Worm (Caenorhabditis elegans): ENCODE results near the gene Y38C1AA.6.

The Y38C1AA.6 gene

ce11 chrIV:183519-183918, 20.9 kb downstream of the Y38C1AA.6 start:
- TF ChIP-seq nhr-28 (tag; optimal IDR thresholded peaks at IDR 0.05) (no peak), aha-1 (tag) (peak; percentile 59)

- TF ChIP-seq mdt-29 (GFP tag; IDR thresholded peaks at IDR 0.05) (no peak), unc-62 (GFP tag; optimal IDR thresholded peaks at IDR 0.05 in 1 of 2) (peak in 1 of 2 experiments; percentile 63), unc-62 (tag; optimal IDR thresholded peaks at IDR 0.05) (no peak)
Observed at ce11 chrIV:184184-184583, 21.6 kb downstream of the Y38C1AA.6 start, which contains the start of gene pnc-1. Gene pnc-1, plus strand, starts transcription at chrIV:184484.

ce11 chrIV:186110-186509, 23.5 kb downstream of the Y38C1AA.6 start:
- no peak for TF ChIP-seq hif-1 (tag; optimal IDR thresholded peaks at IDR 0.05)
- TF ChIP-seq nhr-11 (tag; optimal IDR thresholded peaks at IDR 0.05), result peak; percentile 31
- no peak for TF ChIP-seq T26A8.4 (GFP tag; IDR thresholded peaks at IDR 0.05)
- no peak for TF ChIP-seq ceh-44 (GFP tag; IDR thresholded peaks at IDR 0.05)
- no peak for TF ChIP-seq daf-19 (GFP tag; conservative IDR thresholded peaks at IDR 0.05)
- TF ChIP-seq aha-1 (tag), result peak; percentile 5
- peak; percentile 13 for TF ChIP-seq rbr-2 (tag; optimal IDR thresholded peaks at IDR 0.05)
- no peak for TF ChIP-seq madf-5 (GFP tag; IDR thresholded peaks at IDR 0.05)

- TF ChIP-seq hlh-11 (tag; optimal IDR thresholded peaks at IDR 0.05), result peak; percentile 57
- peak; percentile 67; the same call in 1 of the 2 replicates for TF ChIP-seq dmd-6 (GFP tag; IDR thresholded peaks at IDR 0.05)
- peak; percentile 52 for TF ChIP-seq php-3 (GFP tag; IDR thresholded peaks at IDR 0.05)
- peak; percentile 10 for TF ChIP-seq aha-1 (tag)
- no peak for TF ChIP-seq daf-16 (GFP tag; optimal IDR thresholded peaks at IDR 0.05)
- peak; percentile 23 for TF ChIP-seq daf-16 (tag; optimal IDR thresholded peaks at IDR 0.05)
- 0 out of 2 replicates have a peak, but pooled peaks have one; percentile 43 for TF ChIP-seq nhr-41 (GFP tag; IDR thresholded peaks at IDR 0.05)
- peak; percentile 3 for TF ChIP-seq dve-1 (tag; optimal IDR thresholded peaks at IDR 0.05; ENCODE audit: insufficient read depth)
- TF ChIP-seq unc-62 (GFP tag; optimal IDR thresholded peaks at IDR 0.05 in 1 of 2), result peak in 1 of 2 experiments; percentile 25
- no peak for TF ChIP-seq unc-62 (tag; optimal IDR thresholded peaks at IDR 0.05)
- peak; percentile 8 for TF ChIP-seq pqm-1 (tag; optimal IDR thresholded peaks at IDR 0.05)
- TF ChIP-seq ceh-44 (GFP tag; IDR thresholded peaks at IDR 0.05), result no peak
- TF ChIP-seq zfp-3 (GFP tag; conservative IDR thresholded peaks at IDR 0.05), result no peak
- TF ChIP-seq lin-15B (tag; optimal IDR thresholded peaks at IDR 0.05), result no peak
Observed at ce11 chrIV:187336-187735, 24.7 kb downstream of the Y38C1AA.6 start.

- TF ChIP-seq ZK546.5 (tag; optimal IDR thresholded peaks at IDR 0.05) (no peak), sdz-12 (GFP tag; optimal IDR thresholded peaks at IDR 0.05) (no peak), aly-2 (tag; optimal IDR thresholded peaks at IDR 0.05) (no peak), nhr-41 (GFP tag; IDR thresholded peaks at IDR 0.05) (no peak), tra-1 (GFP tag; IDR thresholded peaks at IDR 0.05) (no peak), F37D6.2 (tag; optimal IDR thresholded peaks at IDR 0.05) (no peak), duxl-1 (tag; optimal IDR thresholded peaks at IDR 0.05; ENCODE audit: poor library complexity) (no peak), dmd-6 (GFP tag; IDR thresholded peaks at IDR 0.05) (peak; percentile 69), ces-1 (GFP tag; optimal IDR thresholded peaks at IDR 0.05) (no peak)
Observed at ce11 chrIV:189087-189486, 26.5 kb downstream of the Y38C1AA.6 start.

ce11 chrIV:192046-192445, 29.4 kb downstream of the Y38C1AA.6 start, which contains the start of gene Y38C1AA.12:
Gene Y38C1AA.12, plus strand, starts transcription at chrIV:192256.
- peak; percentile 57 for TF ChIP-seq nhr-102 (tag; optimal IDR thresholded peaks at IDR 0.05)
- no peak for TF ChIP-seq ceh-32 (tag; optimal IDR thresholded peaks at IDR 0.05; ENCODE audit: poor library complexity)
- no peak for TF ChIP-seq ceh-82 (tag; optimal IDR thresholded peaks at IDR 0.05)
- TF ChIP-seq unc-62 (GFP tag; optimal IDR thresholded peaks at IDR 0.05 in 1 of 2), result no peak
- TF ChIP-seq unc-62 (tag; optimal IDR thresholded peaks at IDR 0.05), result no peak
- peak; percentile 66 for TF ChIP-seq mep-1 (tag; optimal IDR thresholded peaks at IDR 0.05)
- TF ChIP-seq zip-11 (GFP tag; IDR thresholded peaks at IDR 0.05), result no peak
- peak; percentile 53 for TF ChIP-seq fkh-10 (GFP tag; optimal IDR thresholded peaks at IDR 0.05)
- TF ChIP-seq ama-1 (optimal IDR thresholded peaks at IDR 0.05), result peak; percentile 16
- TF ChIP-seq dpl-1 (GFP tag; optimal IDR thresholded peaks at IDR 0.05), result peak; percentile 75
- no peak for TF ChIP-seq egl-43 (GFP tag; IDR thresholded peaks at IDR 0.05)
- no peak for TF ChIP-seq daf-12 (tag; optimal IDR thresholded peaks at IDR 0.05)
- peak; percentile 98 for TF ChIP-seq T20F7.1 (GFP tag; optimal IDR thresholded peaks at IDR 0.05)
- TF ChIP-seq F49E8.2 (tag; optimal IDR thresholded peaks at IDR 0.05; ENCODE audit: borderline replicate concordance), result peak; percentile 56
- peak; percentile 78 for TF ChIP-seq lin-38 (GFP tag; IDR thresholded peaks at IDR 0.05)
- TF ChIP-seq nhr-76 (tag; optimal IDR thresholded peaks at IDR 0.05), result no peak
- TF ChIP-seq F10B5.3 (tag; optimal IDR thresholded peaks at IDR 0.05), result no peak
- TF ChIP-seq madf-5 (GFP tag; IDR thresholded peaks at IDR 0.05), result no peak
